Fruit fly (Drosophila melanogaster): Measurements from ENCODE around the gene CG43389.

DNA sequence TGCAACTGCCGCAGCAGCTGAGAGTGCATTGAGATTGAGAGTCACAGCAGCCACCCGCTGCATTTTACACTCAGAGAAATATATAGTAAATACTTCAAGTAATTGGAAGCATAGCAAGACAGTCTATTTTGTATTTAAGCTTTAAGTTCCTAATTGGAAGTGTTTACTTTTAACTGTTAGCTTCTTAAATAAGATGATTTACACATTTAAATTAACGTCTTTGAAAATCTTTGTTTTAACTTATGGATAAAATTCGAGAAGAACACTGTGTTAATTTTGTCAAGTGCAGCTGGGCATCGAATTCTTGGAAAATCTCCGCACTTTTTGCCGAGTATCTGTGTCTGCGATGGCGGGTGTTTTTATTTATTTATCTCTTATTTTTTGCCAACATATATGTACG lies 11.9 kb downstream of the CG43389 start:
- TF ChIP-seq CG8478 (optimal IDR thresholded peaks at IDR 0.05) (no peak), usp (GFP tag; optimal IDR thresholded peaks at IDR 0.05) (no peak), psq (optimal IDR thresholded peaks at IDR 0.05) (no peak)

Measured in whole organism.